Fruit fly (Drosophila melanogaster): Measurements from ENCODE around the gene GluRIIC.
"Not testable (repeated sequence)": the region's sequence is repeated elsewhere in the genome, so short reads cannot be mapped to it uniquely, and the experiment has no call there.

The GluRIIC gene

dm6 chr2L:901363-901762 is 12.5 kb upstream of the GluRIIC start (continued):
- TF ChIP-seq CG8944 (GFP tag; optimal IDR thresholded peaks at IDR 0.05) (peak; percentile 48), phol (tag; optimal IDR thresholded peaks at IDR 0.05) (peak; percentile 17), Mes4 (GFP tag; optimal IDR thresholded peaks at IDR 0.05) (peak; percentile 21), dmrt99B (tag; optimal IDR thresholded peaks at IDR 0.05) (peak; percentile 36), dysf (GFP tag; IDR thresholded peaks at IDR 0.05) (0 out of 3 replicates have a peak, but pooled peaks have one; percentile 10), MTF-1 (GFP tag; optimal IDR thresholded peaks at IDR 0.05; ENCODE audit: borderline replicate concordance) (peak; percentile 1), CG15696 (tag; optimal IDR thresholded peaks at IDR 0.05) (peak; percentile 71), bsh (GFP tag; optimal IDR thresholded peaks at IDR 0.05) (peak in 1 of 2 experiments; percentile 62), Stat92E (GFP tag; optimal IDR thresholded peaks at IDR 0.05) (peak in 1 of 3 experiments; percentile 90), unpg (GFP tag; optimal IDR thresholded peaks at IDR 0.05) (peak; percentile 14), Elba2 (GFP tag; optimal IDR thresholded peaks at IDR 0.05) (peak; percentile 45), bcd (GFP tag; optimal IDR thresholded peaks at IDR 0.05) (peak; percentile 21), CG3407 (GFP tag; optimal IDR thresholded peaks at IDR 0.05) (peak; percentile 34), CG2199 (GFP tag; IDR thresholded peaks at IDR 0.05) (peak; percentile 88; the same call in 2 of the 3 replicates), prd (GFP tag; IDR thresholded peaks at IDR 0.05) (peak; percentile 63), otp (GFP tag; IDR thresholded peaks at IDR 0.05) (peak; percentile 64; the same call in 1 of the 3 replicates), Awh (GFP tag; IDR thresholded peaks at IDR 0.05) (0 out of 2 replicates have a peak, but pooled peaks have one; percentile 16), stwl (tag; optimal IDR thresholded peaks at IDR 0.05) (peak; percentile 1), ssp (GFP tag; IDR thresholded peaks at IDR 0.05) (0 out of 2 replicates have a peak, but pooled peaks have one; percentile 15), ems (GFP tag; optimal IDR thresholded peaks at IDR 0.05) (peak; percentile 11), gsb-n (tag; optimal IDR thresholded peaks at IDR 0.05) (peak; percentile 40), z (GFP tag; IDR thresholded peaks at IDR 0.05) (peak; percentile 23; the same call in 1 of the 3 replicates), nerfin-1 (tag; optimal IDR thresholded peaks at IDR 0.05) (peak; percentile 16), bbx (GFP tag; IDR thresholded peaks at IDR 0.05; ENCODE audit: partially characterized antibody) (peak; percentile 62; the same call in 1 of the 2 replicates), Xrp1 (GFP tag; IDR thresholded peaks at IDR 0.05) (peak; percentile 73), Gug (GFP tag; IDR thresholded peaks at IDR 0.05) (0 out of 4 replicates have a peak, but pooled peaks have one; percentile 13), CG34422 (GFP tag; IDR thresholded peaks at IDR 0.05) (peak; percentile 49; the same call in 1 of the 3 replicates), CG2202 (tag; optimal IDR thresholded peaks at IDR 0.05) (peak; percentile 2), HLHmδ (GFP tag; optimal IDR thresholded peaks at IDR 0.05) (peak; percentile 29), Antp (GFP tag; optimal IDR thresholded peaks at IDR 0.05) (peak; percentile 57), CG14710 (tag; optimal IDR thresholded peaks at IDR 0.05) (peak; percentile 17), mld (GFP tag; IDR thresholded peaks at IDR 0.05; ENCODE audit: partially characterized antibody) (0 out of 3 replicates have a peak, but pooled peaks have one; percentile 27), tin (GFP tag; optimal IDR thresholded peaks at IDR 0.05) (peak; percentile 7), chn (GFP tag; optimal IDR thresholded peaks at IDR 0.05) (peak; percentile 32), Ets65A (GFP tag) (peak; percentile 92), CG8924 (tag; optimal IDR thresholded peaks at IDR 0.05) (peak; percentile 3), CG8290 (GFP tag; optimal IDR thresholded peaks at IDR 0.05) (peak; percentile 25), CG8290 (tag; optimal IDR thresholded peaks at IDR 0.05) (peak in 1 of 2 experiments; percentile 36), CG4730 (GFP tag; IDR thresholded peaks at IDR 0.05) (0 out of 2 replicates have a peak, but pooled peaks have one; percentile 28), peb (GFP tag; IDR thresholded peaks at IDR 0.05) (peak; percentile 48; the same call in 1 of the 2 replicates), kni (GFP tag; optimal IDR thresholded peaks at IDR 0.05) (peak; percentile 33), insv (GFP tag; optimal IDR thresholded peaks at IDR 0.05) (peak in 1 of 2 experiments; percentile 9), bab2 (GFP tag; optimal IDR thresholded peaks at IDR 0.05) (peak; percentile 30), pros (GFP tag; optimal IDR thresholded peaks at IDR 0.05) (peak; percentile 80), CG7839 (tag; optimal IDR thresholded peaks at IDR 0.05) (peak; percentile 45), grau (tag; optimal IDR thresholded peaks at IDR 0.05) (peak; percentile 17), Hr51 (GFP tag; optimal IDR thresholded peaks at IDR 0.05) (peak in 1 of 2 experiments; percentile 16), onecut (GFP tag; IDR thresholded peaks at IDR 0.05) (peak; percentile 30; the same call in 1 of the 2 replicates)
- TF ChIP-seq prd (optimal IDR thresholded peaks at IDR 0.05), result not testable (repeated sequence)
